Fruit fly (Drosophila melanogaster): ENCODE results near the gene jar.

jar gene

dm6 chr3R:24295556-24296465 lies 24.8 kb upstream of the jar start (continued):
- peak; percentile 73 for TF ChIP-seq Atf-2 (GFP tag; optimal IDR thresholded peaks at IDR 0.05)
- TF ChIP-seq disco-r (GFP tag; optimal IDR thresholded peaks at IDR 0.05), result peak; percentile 19
- TF ChIP-seq corto (GFP tag; optimal IDR thresholded peaks at IDR 0.05), result peak; percentile 97
- peak; percentile 11 for TF ChIP-seq Sry-δ (GFP tag; optimal IDR thresholded peaks at IDR 0.05)
- TF ChIP-seq grau (tag; optimal IDR thresholded peaks at IDR 0.05), result peak; percentile 98
- TF ChIP-seq CG16779 (GFP tag; IDR thresholded peaks at IDR 0.05), result peak; percentile 75; the same call in 1 of the 2 replicates
- peak; percentile 72 for TF ChIP-seq CG32767 (GFP tag; IDR thresholded peaks at IDR 0.05)
- TF ChIP-seq dmrt11E (tag; optimal IDR thresholded peaks at IDR 0.05), result peak; percentile 85
- TF ChIP-seq cad (GFP tag; optimal IDR thresholded peaks at IDR 0.05), result no peak
- TF ChIP-seq CG34224 (GFP tag; IDR thresholded peaks at IDR 0.05; ENCODE audit: partially characterized antibody), result no peak
- no peak for TF ChIP-seq vnd (GFP tag; IDR thresholded peaks at IDR 0.05; ENCODE audit: partially characterized antibody)
- TF ChIP-seq Lim3 (GFP tag; IDR thresholded peaks at IDR 0.05), result no peak
- peak; percentile 73 to 81 for TF ChIP-seq Pdp1 (GFP tag; optimal IDR thresholded peaks at IDR 0.05)
- TF ChIP-seq CG10209 (GFP tag; optimal IDR thresholded peaks at IDR 0.05), result peak; percentile 84
- peak; percentile 79 for TF ChIP-seq fd3F (GFP tag; optimal IDR thresholded peaks at IDR 0.05)
- peak; percentile 84 for TF ChIP-seq lab (GFP tag; optimal IDR thresholded peaks at IDR 0.05)
- peak; percentile 61; the same call in 1 of the 2 replicates for TF ChIP-seq MBD-R2 (GFP tag; IDR thresholded peaks at IDR 0.05)
- TF ChIP-seq CG4328 (GFP tag; optimal IDR thresholded peaks at IDR 0.05), result no peak
- TF ChIP-seq ranshi (GFP tag; IDR thresholded peaks at IDR 0.05), result peak; percentile 81
- peak; percentile 60 for TF ChIP-seq CG1792 (GFP tag; optimal IDR thresholded peaks at IDR 0.05)
- peak; percentile 81 for TF ChIP-seq Oli (tag; optimal IDR thresholded peaks at IDR 0.05)
- TF ChIP-seq Opbp (GFP tag; IDR thresholded peaks at IDR 0.05; ENCODE audit: partially characterized antibody), result no peak
- peak; percentile 22 for TF ChIP-seq CG31388 (GFP tag; optimal IDR thresholded peaks at IDR 0.05)
- TF ChIP-seq CG3847 (GFP tag; IDR thresholded peaks at IDR 0.05), result peak; percentile 73
- TF ChIP-seq gce (GFP tag; IDR thresholded peaks at IDR 0.05), result peak; percentile 62; the same call in 1 of the 3 replicates
- peak; percentile 66 for TF ChIP-seq CG13296 (GFP tag; optimal IDR thresholded peaks at IDR 0.05)
- TF ChIP-seq psq (GFP tag; optimal IDR thresholded peaks at IDR 0.05), result no peak
- TF ChIP-seq CG1602 (GFP tag; optimal IDR thresholded peaks at IDR 0.05), result peak; percentile 76
- TF ChIP-seq CG2199 (GFP tag; IDR thresholded peaks at IDR 0.05), result no peak
- peak; percentile 37; the same call in 1 of the 2 replicates for TF ChIP-seq Oaz (GFP tag; IDR thresholded peaks at IDR 0.05)
- TF ChIP-seq CG9932 (GFP tag; IDR thresholded peaks at IDR 0.05), result peak; percentile 84
- TF ChIP-seq Bteb2 (GFP tag; optimal IDR thresholded peaks at IDR 0.05), result peak; percentile 73
- TF ChIP-seq CG13624 (GFP tag; optimal IDR thresholded peaks at IDR 0.05), result peak; percentile 68
- peak; percentile 79 for TF ChIP-seq gsb-n (tag; optimal IDR thresholded peaks at IDR 0.05)
- peak; percentile 72; the same call in 1 of the 2 replicates for TF ChIP-seq bowl (GFP tag; IDR thresholded peaks at IDR 0.05)
- TF ChIP-seq h (optimal IDR thresholded peaks at IDR 0.05), result no peak
- peak; percentile 73 for TF ChIP-seq Hr3 (GFP tag; optimal IDR thresholded peaks at IDR 0.05)
- no peak for TF ChIP-seq CG6765 (GFP tag; optimal IDR thresholded peaks at IDR 0.05)
- peak; percentile 78; the same call in 2 of the 3 replicates for TF ChIP-seq otp (GFP tag; IDR thresholded peaks at IDR 0.05)
- TF ChIP-seq CkIIα-i1 (GFP tag; IDR thresholded peaks at IDR 0.05), result 0 out of 2 replicates have a peak, but pooled peaks have one; percentile 30
- TF ChIP-seq Xrp1 (GFP tag; IDR thresholded peaks at IDR 0.05), result peak; percentile 86
- TF ChIP-seq Hsf (GFP tag; optimal IDR thresholded peaks at IDR 0.05), result peak; percentile 84
- TF ChIP-seq vfl (GFP tag; optimal IDR thresholded peaks at IDR 0.05), result peak; percentile 69
- peak; percentile 30; the same call in 1 of the 2 replicates for TF ChIP-seq Doc2 (GFP tag; IDR thresholded peaks at IDR 0.05)
- peak; percentile 71 for TF ChIP-seq CG33213 (GFP tag; optimal IDR thresholded peaks at IDR 0.05)
- TF ChIP-seq tup (GFP tag; optimal IDR thresholded peaks at IDR 0.05), result peak; percentile 61
- TF ChIP-seq maf-S (GFP tag; optimal IDR thresholded peaks at IDR 0.05), result peak; percentile 74
- TF ChIP-seq chn (GFP tag; optimal IDR thresholded peaks at IDR 0.05), result peak; percentile 65
- TF ChIP-seq nerfin-1 (tag; optimal IDR thresholded peaks at IDR 0.05), result peak; percentile 46

Measured in whole organism, embryonic.